Worm (Caenorhabditis elegans) whole organism, mixed stage, embryonic: ENCODE measurements around the gene K07H8.8.

Experiments used
- bed-3 ChIP-seq: fragments of 200-800 bp; sonication (Bioruptor generic); optimal IDR thresholded peaks from 3 replicates; lab custom pipeline; 2018; ENCODE audit warnings: mild to moderate bottlenecking, missing genetic modification characterization, moderate library complexity, missing compliant biosample characterization
- blmp-1 ChIP-seq: fragments of 150-350 bp; optimal IDR thresholded peaks from 2 replicates; lab custom pipeline; 2014; ENCODE audit warnings: missing biosample characterization, missing genetic modification characterization
- ceh-39 ChIP-seq: fragments of 150-350 bp; optimal IDR thresholded peaks from 2 replicates; lab custom pipeline; 2014; ENCODE audit warnings: missing biosample characterization, missing genetic modification characterization
- ceh-43 ChIP-seq: fragments of 200-800 bp; sonication (Bioruptor generic); optimal IDR thresholded peaks from 2 replicates; lab custom pipeline; 2018; ENCODE audit warnings: mild to moderate bottlenecking, missing genetic modification characterization, moderate library complexity, missing compliant biosample characterization
- ceh-83 ChIP-seq: fragments of 200-800 bp; sonication (Bioruptor generic); optimal IDR thresholded peaks from 2 replicates; lab custom pipeline; 2018; ENCODE audit warnings: mild to moderate bottlenecking, missing genetic modification characterization, missing compliant biosample characterization
- ces-1 ChIP-seq: fragments of 150-350 bp; optimal IDR thresholded peaks from 2 replicates; lab custom pipeline; 2014; ENCODE audit warnings: missing biosample characterization, missing genetic modification reagents, missing genetic modification characterization
- cnd-1 ChIP-seq: fragments of 200-800 bp; sonication (Bioruptor generic); optimal IDR thresholded peaks from 2 replicates; lab custom pipeline; 2018; ENCODE audit warnings: mild to moderate bottlenecking, missing genetic modification characterization, missing compliant biosample characterization
- drap-1 ChIP-seq: fragments of 200-800 bp; sonication (Bioruptor generic); optimal IDR thresholded peaks from 3 replicates; lab custom pipeline; 2018; ENCODE audit warnings: mild to moderate bottlenecking, missing genetic modification characterization, missing compliant biosample characterization
- flh-1 ChIP-seq: fragments of 200-800 bp; sonication (Bioruptor generic); optimal IDR thresholded peaks from 2 replicates; lab custom pipeline; 2018; ENCODE audit warnings: mild to moderate bottlenecking, missing genetic modification characterization, moderate library complexity, missing compliant biosample characterization
- ham-2 ChIP-seq: fragments of 200-800 bp; sonication (Bioruptor generic); optimal IDR thresholded peaks from 2 replicates; lab custom pipeline; 2018; ENCODE audit warnings: mild to moderate bottlenecking, missing genetic modification characterization, missing compliant biosample characterization
- hlh-1 ChIP-seq: fragments of 150-350 bp; optimal IDR thresholded peaks from 2 replicates; lab custom pipeline; 2014; ENCODE audit warnings: missing biosample characterization, missing genetic modification reagents, missing genetic modification characterization
- lin-13 ChIP-seq: fragments of 150-350 bp; optimal IDR thresholded peaks from 2 replicates; lab custom pipeline; 2014; ENCODE audit warnings: missing biosample characterization, missing genetic modification characterization
- lin-32 ChIP-seq: fragments of 200-800 bp; sonication (Bioruptor generic); optimal IDR thresholded peaks from 2 replicates; lab custom pipeline; 2018; ENCODE audit warnings: mild to moderate bottlenecking, missing genetic modification characterization, missing compliant biosample characterization
- lsy-2 ChIP-seq: fragments of 150-350 bp; optimal IDR thresholded peaks from 2 replicates; lab custom pipeline; 2014; ENCODE audit warnings: missing biosample characterization, missing genetic modification characterization
- mab-5 ChIP-seq: fragments of 150-350 bp; optimal IDR thresholded peaks from 2 replicates; lab custom pipeline; 2014; ENCODE audit warnings: missing biosample characterization, missing genetic modification characterization
- mep-1 ChIP-seq: fragments of 150-350 bp; optimal IDR thresholded peaks from 2 replicates; lab custom pipeline; 2017; ENCODE audit warnings: missing biosample characterization, missing genetic modification reagents, missing genetic modification characterization, inconsistent platforms
- mls-2 ChIP-seq: sonication (generic microtip); optimal IDR thresholded peaks from 2 replicates; lab custom pipeline; 2016; ENCODE audit warnings: mild to moderate bottlenecking, missing genetic modification characterization, moderate library complexity, missing compliant biosample characterization
- nhr-12 ChIP-seq: fragments of 150-350 bp; optimal IDR thresholded peaks from 2 replicates; lab custom pipeline; 2014; ENCODE audit warnings: missing biosample characterization, missing genetic modification characterization
- nhr-2 ChIP-seq: fragments of 150-350 bp; optimal IDR thresholded peaks from 2 replicates; lab custom pipeline; 2014; ENCODE audit warnings: missing biosample characterization, missing genetic modification characterization
- nhr-237 ChIP-seq: fragments of 150-350 bp; optimal IDR thresholded peaks from 2 replicates; lab custom pipeline; 2014; ENCODE audit warnings: missing biosample characterization, missing genetic modification characterization
- nhr-28 ChIP-seq: fragments of 150-350 bp; optimal IDR thresholded peaks from 2 replicates; lab custom pipeline; 2014; ENCODE audit warnings: missing biosample characterization, missing genetic modification characterization
- nhr-76 ChIP-seq: sonication (generic microtip); optimal IDR thresholded peaks from 2 replicates; lab custom pipeline; 2017; ENCODE audit warnings: missing biosample characterization, missing genetic modification characterization
- pha-4 ChIP-seq: fragments of 150-350 bp; optimal IDR thresholded peaks from 2 replicates; lab custom pipeline; 2018; ENCODE audit warnings: missing biosample characterization, missing genetic modification reagents, missing genetic modification characterization
- sem-2 ChIP-seq: fragments of 200-800 bp; sonication (Bioruptor generic); optimal IDR thresholded peaks from 2 replicates; lab custom pipeline; 2018; ENCODE audit warnings: mild to moderate bottlenecking, missing genetic modification characterization, missing compliant biosample characterization
- snpc-4 ChIP-seq: fragments of 150-350 bp; optimal IDR thresholded peaks from 2 replicates; lab custom pipeline; 2014; ENCODE audit warnings: missing biosample characterization, missing genetic modification characterization
- sptf-1 ChIP-seq: sonication (generic microtip); optimal IDR thresholded peaks from 2 replicates; lab custom pipeline; 2017; ENCODE audit warnings: mild to moderate bottlenecking, missing genetic modification characterization, moderate library complexity, missing compliant biosample characterization
- tbx-8 ChIP-seq: fragments of 200-800 bp; sonication (Bioruptor generic); optimal IDR thresholded peaks from 2 replicates; lab custom pipeline; 2018; ENCODE audit warnings: mild to moderate bottlenecking, missing genetic modification characterization, moderate library complexity, missing compliant biosample characterization
- unc-39 ChIP-seq: fragments of 150-350 bp; optimal IDR thresholded peaks from 2 replicates; lab custom pipeline; 2014; ENCODE audit warnings: missing biosample characterization, missing genetic modification characterization
- unc-62 ChIP-seq: fragments of 150-350 bp; optimal IDR thresholded peaks from 2 replicates; lab custom pipeline; 2014; ENCODE audit warnings: missing biosample characterization, missing genetic modification reagents, missing genetic modification characterization
- zip-8 ChIP-seq: fragments of 150-350 bp; optimal IDR thresholded peaks from 2 replicates; lab custom pipeline; 2014; ENCODE audit warnings: missing biosample characterization, missing genetic modification characterization
- ztf-11 ChIP-seq: fragments of 150-350 bp; optimal IDR thresholded peaks from 2 replicates; lab custom pipeline; 2014; ENCODE audit warnings: missing biosample characterization, missing genetic modification characterization

K07H8.8 gene

DNA sequence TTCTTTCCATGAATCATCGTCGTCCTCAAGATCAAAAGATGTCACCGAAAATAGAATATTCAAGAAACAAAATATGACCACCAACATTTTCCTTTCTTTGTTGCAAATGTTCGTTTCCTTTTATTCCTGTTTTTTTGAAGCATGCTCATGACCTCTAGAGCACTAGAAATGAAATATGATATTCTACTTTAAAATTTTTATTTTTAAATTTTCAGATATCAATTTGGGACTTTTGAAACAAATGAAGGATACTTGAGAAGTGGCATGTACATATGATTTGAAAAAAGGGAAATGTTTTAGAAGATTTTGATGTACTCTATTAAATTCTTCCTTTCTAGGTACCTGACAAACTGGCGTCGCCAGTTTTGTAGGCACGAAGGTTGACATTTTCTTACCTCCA, 7.0 kb upstream of the K07H8.8 start, which contains the start of gene K07H8.11:
TSS of gene K07H8.11 (minus strand) at position 101 of the 400 bp plus-strand sequence.
- TF ChIP-seq pha-4 (tag; lab: Kevin White, UChicago) (no peak), flh-1 (GFP tag; lab: Kevin White, UChicago) (no peak), unc-39 (tag; lab: Kevin White, UChicago) (no peak), nhr-28 (tag; lab: Kevin White, UChicago) (no peak), nhr-76 (no peak)
- TF ChIP-seq, all 35 proteins: peak for 0

DNA sequence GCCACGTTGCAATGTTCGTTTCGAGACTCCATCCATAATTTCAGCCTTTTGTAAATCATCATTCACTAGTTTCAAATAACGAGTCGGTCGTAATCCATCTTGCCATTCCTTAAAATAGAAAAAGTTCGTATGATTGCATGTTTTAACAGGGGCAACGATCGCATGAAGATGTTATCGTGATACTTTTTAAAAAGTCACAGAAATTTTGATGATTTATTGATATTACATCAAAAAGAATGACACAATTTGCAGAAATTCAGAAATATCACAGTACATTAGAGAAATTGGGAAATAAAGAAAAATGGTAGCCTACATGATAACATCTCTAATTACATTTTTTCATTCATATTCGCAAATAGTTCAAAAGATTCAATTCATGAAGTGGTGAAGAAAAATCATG, 5.1 kb upstream of the K07H8.8 start:
- TF ChIP-seq ceh-39 (no peak), ces-1 (GFP tag; lab: Kevin White, UChicago) (no peak), unc-62 (GFP tag; lab: Kevin White, UChicago) (no peak), drap-1 (no peak), sem-2 (GFP tag; lab: Kevin White, UChicago) (no peak), nhr-237 (no peak), lin-13 (tag; lab: Kevin White, UChicago) (no peak), blmp-1 (tag; lab: Kevin White, UChicago) (no peak), ceh-43 (GFP tag; lab: Kevin White, UChicago) (no peak), lsy-2 (no peak), nhr-28 (tag; lab: Kevin White, UChicago) (no peak), flh-1 (GFP tag; lab: Kevin White, UChicago) (no peak), hlh-1 (no peak), ceh-83 (GFP tag; lab: Kevin White, UChicago) (no peak), sptf-1 (tag; lab: Kevin White, UChicago) (no peak), mls-2 (tag; lab: Kevin White, UChicago) (no peak), snpc-4 (no peak)

DNA sequence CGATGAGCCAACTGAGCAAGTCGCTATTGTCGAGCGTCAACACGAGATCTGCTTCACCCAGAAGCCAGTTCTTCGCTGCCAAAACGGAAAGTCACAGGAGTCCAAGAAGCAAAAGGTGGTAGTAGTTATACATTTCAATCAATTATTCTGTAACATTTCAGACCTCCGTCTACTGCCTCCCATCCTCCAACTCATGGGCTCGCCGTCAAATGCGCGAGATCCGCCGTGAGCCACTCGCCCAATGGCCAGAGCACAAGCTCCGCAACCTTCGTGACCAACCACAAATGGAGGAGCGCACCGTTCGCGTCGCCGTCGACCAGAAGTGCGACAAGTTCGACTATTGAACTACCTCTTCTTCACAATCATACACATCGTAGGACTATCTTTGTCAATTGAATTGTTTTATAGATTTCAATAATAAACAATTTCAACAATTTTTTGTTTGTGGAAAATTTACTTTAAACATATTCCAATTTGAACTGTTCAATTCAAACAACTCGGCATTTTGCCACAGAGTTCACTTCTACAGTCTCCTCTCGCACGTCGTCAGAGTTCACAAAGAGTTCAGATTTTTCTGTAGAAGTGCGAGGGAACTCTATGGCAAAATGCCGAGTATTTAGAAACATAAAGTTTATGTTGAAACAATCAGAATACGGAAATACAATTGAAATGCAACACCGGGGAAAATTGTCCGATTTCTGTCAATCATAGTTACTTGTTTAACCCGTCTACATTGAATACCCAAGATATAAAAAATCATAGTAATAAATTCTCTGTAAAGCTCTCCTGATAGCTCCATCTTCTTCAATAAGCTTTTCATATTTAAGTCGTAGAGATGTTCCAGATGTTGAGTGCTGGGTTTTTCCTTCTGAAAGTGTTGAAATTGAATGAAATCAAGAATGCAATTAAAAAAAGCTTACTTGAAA, 1.9 kb downstream of the K07H8.8 start:
- TF ChIP-seq ceh-39: no peak
- TF ChIP-seq mep-1 (tag; lab: Kevin White, UChicago): no peak
- TF ChIP-seq zip-8 (tag; lab: Kevin White, UChicago): no peak
- no peak for TF ChIP-seq pha-4 (tag; lab: Kevin White, UChicago)
- no peak for TF ChIP-seq ham-2 (GFP tag; lab: Kevin White, UChicago)
- TF ChIP-seq ces-1 (GFP tag; lab: Kevin White, UChicago): no peak
- no peak for TF ChIP-seq lsy-2
- TF ChIP-seq nhr-2: no peak
- TF ChIP-seq ceh-43 (GFP tag; lab: Kevin White, UChicago): no peak

DNA sequence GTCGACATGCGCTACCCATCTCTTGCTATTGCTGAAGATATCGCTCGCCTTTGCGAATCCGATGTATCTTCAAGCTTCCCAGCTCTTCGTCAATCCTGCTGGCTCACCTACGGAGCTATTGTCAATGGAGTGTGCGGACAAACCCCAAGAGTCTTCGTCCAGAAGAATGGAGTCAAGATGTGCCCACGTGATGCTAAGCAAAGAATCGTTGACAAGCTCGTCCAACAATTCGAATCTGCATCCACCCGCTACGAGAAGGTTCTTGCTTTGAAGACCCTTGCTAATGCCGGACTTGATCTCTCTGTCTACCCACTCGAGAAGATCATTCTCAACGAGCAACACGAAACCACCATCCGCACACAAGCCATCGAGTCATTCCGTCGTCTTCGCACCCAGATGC, 5.5 kb downstream of the K07H8.8 start:
- TF ChIP-seq unc-39 (tag; lab: Kevin White, UChicago) (no peak), ceh-43 (GFP tag; lab: Kevin White, UChicago) (no peak), pha-4 (tag; lab: Kevin White, UChicago) (no peak), mab-5 (tag; lab: Kevin White, UChicago) (no peak), mls-2 (tag; lab: Kevin White, UChicago) (no peak), sem-2 (GFP tag; lab: Kevin White, UChicago) (no peak), cnd-1 (tag; lab: Kevin White, UChicago) (no peak), ham-2 (GFP tag; lab: Kevin White, UChicago) (no peak), nhr-12 (tag; lab: Kevin White, UChicago) (no peak), sptf-1 (tag; lab: Kevin White, UChicago) (no peak), lin-32 (GFP tag; lab: Kevin White, UChicago) (no peak), hlh-1 (no peak), zip-8 (tag; lab: Kevin White, UChicago) (no peak), nhr-76 (no peak), ceh-39 (no peak), ces-1 (GFP tag; lab: Kevin White, UChicago) (no peak), ztf-11 (no peak)
- TF ChIP-seq, all 35 proteins: peak for 0

DNA sequence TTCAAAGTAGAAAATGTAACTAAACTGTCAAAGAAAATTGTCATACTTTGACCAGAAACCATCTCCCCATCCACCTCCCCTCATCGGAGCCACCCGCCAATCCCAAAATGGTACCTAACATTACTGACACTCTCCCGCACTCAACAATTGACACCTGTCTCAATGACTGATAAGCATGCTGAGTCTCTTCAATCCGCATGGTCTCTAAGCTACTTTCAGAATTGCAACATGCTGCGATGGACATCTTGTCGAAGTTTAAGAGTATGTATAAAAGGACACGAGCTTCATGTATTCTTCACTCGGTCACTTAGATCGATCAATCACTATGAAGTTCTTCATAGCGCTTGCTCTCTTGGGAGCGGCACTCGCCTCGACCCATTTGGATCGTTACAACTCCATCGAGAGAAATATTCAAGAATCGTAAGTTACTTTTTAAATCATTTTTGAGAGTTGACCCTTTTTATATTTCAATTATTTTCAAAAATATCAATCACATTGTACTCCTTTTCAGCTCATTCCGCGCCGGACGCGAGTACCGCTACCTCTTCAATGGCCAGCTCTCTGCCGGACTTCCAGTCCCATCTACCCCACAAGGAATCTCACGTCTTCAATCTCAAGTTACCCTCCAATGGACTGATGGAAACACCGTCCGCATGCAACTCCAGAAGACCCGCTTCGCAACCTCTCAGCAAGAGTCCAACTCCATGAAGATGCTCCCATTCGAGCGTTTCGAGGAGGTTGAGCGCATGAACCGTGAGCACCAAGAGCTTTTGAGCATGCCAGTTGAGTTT, 7.2 kb downstream of the K07H8.8 start, which contains the start of gene vit-6:
TSS of gene vit-6 (plus strand) at position 310 of the 791 bp plus-strand sequence.
- no peak for TF ChIP-seq lin-32 (GFP tag; lab: Kevin White, UChicago)
- TF ChIP-seq blmp-1 (tag; lab: Kevin White, UChicago): no peak
- TF ChIP-seq unc-62 (GFP tag; lab: Kevin White, UChicago): no peak
- TF ChIP-seq bed-3 (GFP tag; lab: Kevin White, UChicago): no peak
- TF ChIP-seq flh-1 (GFP tag; lab: Kevin White, UChicago): no peak
- TF ChIP-seq tbx-8 (GFP tag; lab: Kevin White, UChicago): no peak
- no peak for TF ChIP-seq mls-2 (tag; lab: Kevin White, UChicago)
- TF ChIP-seq nhr-2: no peak
